Fruit fly (Drosophila melanogaster) whole organism, adult: ENCODE results near the gene Snx27.
A peak's percentile ranks its signal among the peaks of the same experiment; 100 is the strongest.

ENCODE experiments used
- CG11617 ChIP-seq: fragments of 200-800 bp; sonication (Bioruptor generic); optimal IDR thresholded peaks from 2 replicates; lab custom pipeline; 2017; ENCODE audit warnings: mild to moderate bottlenecking, missing biosample characterization, missing genetic modification reagents, missing genetic modification characterization
- CG33017 ChIP-seq: fragments of 200-800 bp; sonication (Bioruptor generic); optimal IDR thresholded peaks from 2 replicates; lab custom pipeline; 2018; ENCODE audit warnings: missing biosample characterization, mild to moderate bottlenecking, missing genetic modification characterization, moderate library complexity
- CG7045 ChIP-seq: fragments of 200-800 bp; sonication (Bioruptor generic); optimal IDR thresholded peaks from 2 replicates; lab custom pipeline; 2017; ENCODE audit warnings: missing biosample characterization, mild to moderate bottlenecking, missing genetic modification characterization
- Clk ChIP-seq: fragments of 200-800 bp; sonication (Bioruptor generic); optimal IDR thresholded peaks from 2 replicates; lab custom pipeline; 2017; ENCODE audit warnings: missing biosample characterization, missing genetic modification characterization
- Crg-1 ChIP-seq: fragments of 200-800 bp; sonication (Bioruptor generic); optimal IDR thresholded peaks from 2 replicates; lab custom pipeline; 2016; ENCODE audit warnings: missing biosample characterization, missing genetic modification characterization
- Hr96 ChIP-seq: fragments of 200-800 bp; sonication (Bioruptor generic); optimal IDR thresholded peaks from 2 replicates; lab custom pipeline; 2016; ENCODE audit warnings: missing biosample characterization, missing genetic modification characterization
- Mnt ChIP-seq: fragments of 200-800 bp; sonication (Bioruptor generic); optimal IDR thresholded peaks from 2 replicates; lab custom pipeline; 2016; ENCODE audit warnings: missing biosample characterization, mild to moderate bottlenecking, missing genetic modification characterization
- bab1 ChIP-seq: fragments of 200-800 bp; sonication (Bioruptor generic); optimal IDR thresholded peaks from 3 replicates; lab custom pipeline; 2019; ENCODE audit warnings: missing biosample characterization, mild to moderate bottlenecking, missing genetic modification characterization, moderate library complexity
- cnc ChIP-seq, 2 experiments: fragments of >200 bp; optimal IDR thresholded peaks; 2 replicates each; lab custom pipeline; 2017
- pad ChIP-seq: fragments of 200-800 bp; sonication (Bioruptor generic); optimal IDR thresholded peaks from 3 replicates; lab custom pipeline; 2017; ENCODE audit warnings: missing biosample characterization, missing genetic modification characterization, mild to moderate bottlenecking, moderate library complexity, missing genetic modification reagents

- TF ChIP-seq Clk (GFP tag; lab: Kevin White, UChicago), result no peak
- no peak for TF ChIP-seq Mnt (GFP tag; lab: Kevin White, UChicago)
- no peak for TF ChIP-seq Crg-1 (GFP tag; lab: Kevin White, UChicago)
- peak; percentile 23 for TF ChIP-seq CG33017 (tag; lab: Kevin White, UChicago)
- TF ChIP-seq Hr96 (GFP tag; lab: Kevin White, UChicago), result no peak
- TF ChIP-seq CG11617 (GFP tag; lab: Kevin White, UChicago), result peak; percentile 47
- TF ChIP-seq pad (GFP tag; lab: Kevin White, UChicago), result no peak
- no peak for TF ChIP-seq bab1 (GFP tag; lab: Kevin White, UChicago)
- no peak for TF ChIP-seq cnc (optimal IDR thresholded peaks at IDR 0.05; lab: Kevin White, UChicago)
- no peak for TF ChIP-seq CG7045 (GFP tag; lab: Kevin White, UChicago)
Measured at dm6 chrX:5715455-5716227, 22.2 kb downstream of the Snx27 start.
